Fruit fly (Drosophila melanogaster): ENCODE results near the gene Stip1.
A peak's percentile ranks its signal among the peaks of the same experiment; 100 is the strongest.

Gene Stip1

DNA sequence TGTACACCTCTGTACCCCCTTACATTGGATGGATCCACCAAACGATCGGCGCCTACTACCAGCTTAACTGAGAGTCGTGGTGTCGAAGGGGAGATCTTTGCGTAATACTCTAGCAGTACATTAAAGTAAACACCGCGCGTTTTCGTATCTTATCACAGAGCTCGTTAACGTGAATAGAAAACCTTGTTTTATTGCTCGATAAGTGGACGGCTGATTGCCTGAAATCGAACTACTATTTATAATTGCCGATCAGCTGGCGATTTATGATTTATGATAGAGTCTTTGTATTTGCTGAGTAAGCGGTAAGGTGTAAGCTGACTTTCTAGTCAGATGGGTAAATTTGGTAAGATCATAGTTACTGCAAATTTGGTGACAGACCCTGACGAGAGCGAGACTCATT, 28.0 kb downstream of the Stip1 start (continued):
- no peak for TF ChIP-seq Mad (GFP tag; optimal IDR thresholded peaks at IDR 0.05)
- TF ChIP-seq CkIIα-i1 (GFP tag; IDR thresholded peaks at IDR 0.05): no peak
- no peak for TF ChIP-seq Trl (optimal IDR thresholded peaks at IDR 0.05)
- no peak for TF ChIP-seq Trl (GFP tag; optimal IDR thresholded peaks at IDR 0.05)
- no peak for TF ChIP-seq Camta (GFP tag; optimal IDR thresholded peaks at IDR 0.05)
- TF ChIP-seq CG14710 (tag; optimal IDR thresholded peaks at IDR 0.05): no peak
- TF ChIP-seq usp (GFP tag; optimal IDR thresholded peaks at IDR 0.05): no peak
- no peak for TF ChIP-seq CG6654 (GFP tag; optimal IDR thresholded peaks at IDR 0.05)
- TF ChIP-seq Oli (tag; optimal IDR thresholded peaks at IDR 0.05): no peak
- no peak for TF ChIP-seq HLH54F (GFP tag; optimal IDR thresholded peaks at IDR 0.05)
- TF ChIP-seq CG4282 (GFP tag; optimal IDR thresholded peaks at IDR 0.05): no peak
- no peak for TF ChIP-seq CG17328 (GFP tag; IDR thresholded peaks at IDR 0.05)
- TF ChIP-seq ranshi (GFP tag; IDR thresholded peaks at IDR 0.05): no peak
- TF ChIP-seq ato (GFP tag; IDR thresholded peaks at IDR 0.05; ENCODE audit: partially characterized antibody): no peak
- no peak for TF ChIP-seq CG8765 (GFP tag; IDR thresholded peaks at IDR 0.05)
- TF ChIP-seq danr (GFP tag; IDR thresholded peaks at IDR 0.05): no peak
- TF ChIP-seq dysf (GFP tag; IDR thresholded peaks at IDR 0.05): no peak
- TF ChIP-seq CG12219 (GFP tag; optimal IDR thresholded peaks at IDR 0.05): no peak
- TF ChIP-seq Lhr (GFP tag; optimal IDR thresholded peaks at IDR 0.05): no peak
- peak; percentile 4 for TF ChIP-seq caup (GFP tag; optimal IDR thresholded peaks at IDR 0.05; ENCODE audit: severe bottlenecking)
- TF ChIP-seq CG17568 (GFP tag; optimal IDR thresholded peaks at IDR 0.05): no peak
- no peak for TF ChIP-seq YL-1 (GFP tag; optimal IDR thresholded peaks at IDR 0.05)
- no peak for TF ChIP-seq ftz-f1 (GFP tag; optimal IDR thresholded peaks at IDR 0.05)
- TF ChIP-seq odd (GFP tag; optimal IDR thresholded peaks at IDR 0.05): no peak
- TF ChIP-seq bcd (GFP tag; optimal IDR thresholded peaks at IDR 0.05): no peak
- TF ChIP-seq stc (GFP tag; IDR thresholded peaks at IDR 0.05): no peak
- TF ChIP-seq E2f2 (GFP tag; IDR thresholded peaks at IDR 0.05): no peak
- TF ChIP-seq exex (tag; optimal IDR thresholded peaks at IDR 0.05): peak; percentile 98
- no peak for TF ChIP-seq hkb (optimal IDR thresholded peaks at IDR 0.05)
- TF ChIP-seq hkb (GFP tag; IDR thresholded peaks at IDR 0.05): no peak
- no peak for TF ChIP-seq Asciz (GFP tag; optimal IDR thresholded peaks at IDR 0.05)
- peak; percentile 60 for TF ChIP-seq CG34376 (GFP tag; optimal IDR thresholded peaks at IDR 0.05)
- TF ChIP-seq jigr1 (GFP tag; IDR thresholded peaks at IDR 0.05): no peak
- TF ChIP-seq Nf-YC (tag; optimal IDR thresholded peaks at IDR 0.05): no peak
- TF ChIP-seq hb (GFP tag; IDR thresholded peaks at IDR 0.05; ENCODE audit: partially characterized antibody): no peak
- TF ChIP-seq CG12391 (tag; optimal IDR thresholded peaks at IDR 0.05): no peak
- no peak for TF ChIP-seq CG4617 (GFP tag; optimal IDR thresholded peaks at IDR 0.05; ENCODE audit: borderline replicate concordance)
- no peak for TF ChIP-seq sd (tag; optimal IDR thresholded peaks at IDR 0.05)
- peak; percentile 94 for TF ChIP-seq Hey (tag; optimal IDR thresholded peaks at IDR 0.05)
- no peak for TF ChIP-seq CG12659 (GFP tag; optimal IDR thresholded peaks at IDR 0.05)
- no peak for TF ChIP-seq kni (GFP tag; optimal IDR thresholded peaks at IDR 0.05)
- TF ChIP-seq CoRest (tag; optimal IDR thresholded peaks at IDR 0.05): no peak
- TF ChIP-seq cwo (GFP tag; optimal IDR thresholded peaks at IDR 0.05): peak; percentile 0
- no peak for TF ChIP-seq mam (GFP tag; optimal IDR thresholded peaks at IDR 0.05)
- no peak for TF ChIP-seq vnd (GFP tag; IDR thresholded peaks at IDR 0.05; ENCODE audit: partially characterized antibody)
- no peak for TF ChIP-seq nau (GFP tag; optimal IDR thresholded peaks at IDR 0.05)
- peak; percentile 24 for TF ChIP-seq CG13296 (GFP tag; optimal IDR thresholded peaks at IDR 0.05)
- TF ChIP-seq inv (GFP tag; IDR thresholded peaks at IDR 0.05; ENCODE audit: partially characterized antibody): no peak
- TF ChIP-seq zfh1 (GFP tag; IDR thresholded peaks at IDR 0.05): no peak
- peak; percentile 39 for TF ChIP-seq CG18599 (GFP tag; optimal IDR thresholded peaks at IDR 0.05)
- no peak for TF ChIP-seq CG13775 (GFP tag; optimal IDR thresholded peaks at IDR 0.05)
- TF ChIP-seq NC2β (GFP tag; optimal IDR thresholded peaks at IDR 0.05): no peak
